Worm (Caenorhabditis elegans) whole organism, mixed stage, embryonic: ENCODE data around the gene F54D8.10.
A peak's percentile ranks its signal among the peaks of the same experiment; 100 is the strongest.

ENCODE experiments used
- M03D4.4 ChIP-seq: sonication (generic microtip); optimal IDR thresholded peaks from 2 replicates; lab custom pipeline; 2017; ENCODE audit warnings: mild to moderate bottlenecking, missing genetic modification characterization, missing compliant biosample characterization
- bed-3 ChIP-seq: fragments of 200-800 bp; sonication (Bioruptor generic); optimal IDR thresholded peaks from 3 replicates; lab custom pipeline; 2018; ENCODE audit warnings: mild to moderate bottlenecking, missing genetic modification characterization, moderate library complexity, missing compliant biosample characterization
- ceh-39 ChIP-seq: fragments of 150-350 bp; optimal IDR thresholded peaks from 2 replicates; lab custom pipeline; 2014; ENCODE audit warnings: missing biosample characterization, missing genetic modification characterization
- ceh-43 ChIP-seq: fragments of 200-800 bp; sonication (Bioruptor generic); optimal IDR thresholded peaks from 2 replicates; lab custom pipeline; 2018; ENCODE audit warnings: mild to moderate bottlenecking, missing genetic modification characterization, moderate library complexity, missing compliant biosample characterization
- ceh-83 ChIP-seq: fragments of 200-800 bp; sonication (Bioruptor generic); optimal IDR thresholded peaks from 2 replicates; lab custom pipeline; 2018; ENCODE audit warnings: mild to moderate bottlenecking, missing genetic modification characterization, missing compliant biosample characterization
- ces-1 ChIP-seq: fragments of 150-350 bp; optimal IDR thresholded peaks from 2 replicates; lab custom pipeline; 2014; ENCODE audit warnings: missing biosample characterization, missing genetic modification reagents, missing genetic modification characterization
- cnd-1 ChIP-seq: fragments of 200-800 bp; sonication (Bioruptor generic); optimal IDR thresholded peaks from 2 replicates; lab custom pipeline; 2018; ENCODE audit warnings: mild to moderate bottlenecking, missing genetic modification characterization, missing compliant biosample characterization
- drap-1 ChIP-seq: fragments of 200-800 bp; sonication (Bioruptor generic); optimal IDR thresholded peaks from 3 replicates; lab custom pipeline; 2018; ENCODE audit warnings: mild to moderate bottlenecking, missing genetic modification characterization, missing compliant biosample characterization
- elt-1 ChIP-seq: sonication (generic microtip); optimal IDR thresholded peaks from 2 replicates; lab custom pipeline; 2017; ENCODE audit warnings: missing genetic modification characterization, mild to moderate bottlenecking, missing compliant biosample characterization, antibody characterized with exemption, moderate library complexity, borderline replicate concordance; ENCODE audit not compliant: insufficient read depth
- elt-3 ChIP-seq: fragments of 150-350 bp; optimal IDR thresholded peaks from 2 replicates; lab custom pipeline; 2014; ENCODE audit warnings: missing biosample characterization, missing genetic modification characterization
- flh-1 ChIP-seq: fragments of 200-800 bp; sonication (Bioruptor generic); optimal IDR thresholded peaks from 2 replicates; lab custom pipeline; 2018; ENCODE audit warnings: mild to moderate bottlenecking, missing genetic modification characterization, moderate library complexity, missing compliant biosample characterization
- hlh-1 ChIP-seq: fragments of 150-350 bp; optimal IDR thresholded peaks from 2 replicates; lab custom pipeline; 2014; ENCODE audit warnings: missing biosample characterization, missing genetic modification reagents, missing genetic modification characterization
- lin-13 ChIP-seq: fragments of 150-350 bp; optimal IDR thresholded peaks from 2 replicates; lab custom pipeline; 2014; ENCODE audit warnings: missing biosample characterization, missing genetic modification characterization
- lin-32 ChIP-seq: fragments of 200-800 bp; sonication (Bioruptor generic); optimal IDR thresholded peaks from 2 replicates; lab custom pipeline; 2018; ENCODE audit warnings: mild to moderate bottlenecking, missing genetic modification characterization, missing compliant biosample characterization
- lsy-2 ChIP-seq: fragments of 150-350 bp; optimal IDR thresholded peaks from 2 replicates; lab custom pipeline; 2014; ENCODE audit warnings: missing biosample characterization, missing genetic modification characterization
- mab-5 ChIP-seq: fragments of 150-350 bp; optimal IDR thresholded peaks from 2 replicates; lab custom pipeline; 2014; ENCODE audit warnings: missing biosample characterization, missing genetic modification characterization
- mep-1 ChIP-seq: fragments of 150-350 bp; optimal IDR thresholded peaks from 2 replicates; lab custom pipeline; 2017; ENCODE audit warnings: missing biosample characterization, missing genetic modification reagents, missing genetic modification characterization, inconsistent platforms
- mls-2 ChIP-seq: sonication (generic microtip); optimal IDR thresholded peaks from 2 replicates; lab custom pipeline; 2016; ENCODE audit warnings: mild to moderate bottlenecking, missing genetic modification characterization, moderate library complexity, missing compliant biosample characterization
- nhr-12 ChIP-seq: fragments of 150-350 bp; optimal IDR thresholded peaks from 2 replicates; lab custom pipeline; 2014; ENCODE audit warnings: missing biosample characterization, missing genetic modification characterization
- nhr-2 ChIP-seq: fragments of 150-350 bp; optimal IDR thresholded peaks from 2 replicates; lab custom pipeline; 2014; ENCODE audit warnings: missing biosample characterization, missing genetic modification characterization
- nhr-237 ChIP-seq: fragments of 150-350 bp; optimal IDR thresholded peaks from 2 replicates; lab custom pipeline; 2014; ENCODE audit warnings: missing biosample characterization, missing genetic modification characterization
- nhr-76 ChIP-seq: sonication (generic microtip); optimal IDR thresholded peaks from 2 replicates; lab custom pipeline; 2017; ENCODE audit warnings: missing biosample characterization, missing genetic modification characterization
- sem-2 ChIP-seq: fragments of 200-800 bp; sonication (Bioruptor generic); optimal IDR thresholded peaks from 2 replicates; lab custom pipeline; 2018; ENCODE audit warnings: mild to moderate bottlenecking, missing genetic modification characterization, missing compliant biosample characterization
- snpc-4 ChIP-seq: fragments of 150-350 bp; optimal IDR thresholded peaks from 2 replicates; lab custom pipeline; 2014; ENCODE audit warnings: missing biosample characterization, missing genetic modification characterization
- sptf-1 ChIP-seq: sonication (generic microtip); optimal IDR thresholded peaks from 2 replicates; lab custom pipeline; 2017; ENCODE audit warnings: mild to moderate bottlenecking, missing genetic modification characterization, moderate library complexity, missing compliant biosample characterization
- tbx-8 ChIP-seq: fragments of 200-800 bp; sonication (Bioruptor generic); optimal IDR thresholded peaks from 2 replicates; lab custom pipeline; 2018; ENCODE audit warnings: mild to moderate bottlenecking, missing genetic modification characterization, moderate library complexity, missing compliant biosample characterization
- unc-120 ChIP-seq: sonication (generic microtip); optimal IDR thresholded peaks from 2 replicates; lab custom pipeline; 2017; ENCODE audit warnings: missing genetic modification characterization, missing compliant biosample characterization; ENCODE audit not compliant: poor library complexity, severe bottlenecking
- unc-39 ChIP-seq: fragments of 150-350 bp; optimal IDR thresholded peaks from 2 replicates; lab custom pipeline; 2014; ENCODE audit warnings: missing biosample characterization, missing genetic modification characterization
- zip-8 ChIP-seq: fragments of 150-350 bp; optimal IDR thresholded peaks from 2 replicates; lab custom pipeline; 2014; ENCODE audit warnings: missing biosample characterization, missing genetic modification characterization
- ztf-11 ChIP-seq: fragments of 150-350 bp; optimal IDR thresholded peaks from 2 replicates; lab custom pipeline; 2014; ENCODE audit warnings: missing biosample characterization, missing genetic modification characterization

F54D8.10 gene

ce11 chrIII:5094506-5094905 is at the start of gene F54D8.10:
F54D8.10 (plus strand) TSS chrIII:5094806.
- TF ChIP-seq unc-120 (no peak), ceh-39 (tag; lab: Kevin White, UChicago) (no peak), mls-2 (tag; lab: Kevin White, UChicago) (no peak), mep-1 (tag; lab: Kevin White, UChicago) (no peak), lin-32 (GFP tag; lab: Kevin White, UChicago) (no peak), nhr-12 (tag; lab: Kevin White, UChicago) (no peak), elt-3 (tag; lab: Kevin White, UChicago) (no peak), nhr-76 (tag; lab: Kevin White, UChicago) (no peak), ceh-83 (GFP tag; lab: Kevin White, UChicago) (no peak), lsy-2 (tag; lab: Kevin White, UChicago) (no peak), tbx-8 (GFP tag; lab: Kevin White, UChicago) (no peak), bed-3 (GFP tag; lab: Kevin White, UChicago) (no peak), mab-5 (no peak), hlh-1 (tag; lab: Kevin White, UChicago) (no peak), ces-1 (GFP tag; lab: Kevin White, UChicago) (no peak), unc-39 (tag; lab: Kevin White, UChicago) (no peak), elt-1 (no peak)

- TF ChIP-seq lin-32 (GFP tag; lab: Kevin White, UChicago) (no peak), mep-1 (tag; lab: Kevin White, UChicago) (peak; percentile 63), mab-5 (no peak), M03D4.4 (tag; lab: Kevin White, UChicago) (no peak), ces-1 (GFP tag; lab: Kevin White, UChicago) (peak; percentile 91), sptf-1 (tag; lab: Kevin White, UChicago) (no peak)
- TF ChIP-seq, all 35 proteins: peak for 2
Observed at ce11 chrIII:5047175-5047574, 47.4 kb upstream of the F54D8.10 start, which contains the start of gene txbp-3. txbp-3 (minus strand) TSS chrIII:5047459.

- TF ChIP-seq ces-1 (GFP tag; lab: Kevin White, UChicago), result no peak
- TF ChIP-seq nhr-237 (tag; lab: Kevin White, UChicago), result no peak
- TF ChIP-seq flh-1 (GFP tag; lab: Kevin White, UChicago), result no peak
- TF ChIP-seq, all 35 proteins: peak for 0
Observed at ce11 chrIII:5047740-5048139, 46.9 kb upstream of the F54D8.10 start, which contains the start of gene C45G9.5. C45G9.5 (plus strand) TSS chrIII:5048117.

- TF ChIP-seq unc-39 (tag; lab: Kevin White, UChicago), result no peak
- no peak for TF ChIP-seq flh-1 (GFP tag; lab: Kevin White, UChicago)
- TF ChIP-seq ceh-39 (tag; lab: Kevin White, UChicago), result no peak
- no peak for TF ChIP-seq sptf-1 (tag; lab: Kevin White, UChicago)
- TF ChIP-seq ceh-43 (GFP tag; lab: Kevin White, UChicago), result no peak
- no peak for TF ChIP-seq cnd-1 (tag; lab: Kevin White, UChicago)
- TF ChIP-seq bed-3 (GFP tag; lab: Kevin White, UChicago), result no peak
- TF ChIP-seq snpc-4, result no peak
- no peak for TF ChIP-seq nhr-12 (tag; lab: Kevin White, UChicago)
- no peak for TF ChIP-seq drap-1 (GFP tag; lab: Kevin White, UChicago)
- no peak for TF ChIP-seq elt-3 (tag; lab: Kevin White, UChicago)
- TF ChIP-seq ceh-83 (GFP tag; lab: Kevin White, UChicago), result no peak
- no peak for TF ChIP-seq nhr-2
- TF ChIP-seq nhr-237 (tag; lab: Kevin White, UChicago), result no peak
- TF ChIP-seq M03D4.4 (tag; lab: Kevin White, UChicago), result no peak
- no peak for TF ChIP-seq sem-2 (GFP tag; lab: Kevin White, UChicago)
- TF ChIP-seq mab-5, result no peak
- no peak for TF ChIP-seq ztf-11 (tag; lab: Kevin White, UChicago)
Observed at ce11 chrIII:5051949-5052348, 42.7 kb upstream of the F54D8.10 start, which contains the start of gene C45G9.15. C45G9.15 (minus strand) TSS chrIII:5052049.

- no peak for TF ChIP-seq elt-1
- TF ChIP-seq drap-1 (GFP tag; lab: Kevin White, UChicago), result no peak
- no peak for TF ChIP-seq lin-32 (GFP tag; lab: Kevin White, UChicago)
- TF ChIP-seq lin-13 (tag; lab: Kevin White, UChicago), result no peak
- TF ChIP-seq zip-8 (tag; lab: Kevin White, UChicago), result no peak
Observed at ce11 chrIII:5053541-5053940, 41.1 kb upstream of the F54D8.10 start, which contains the start of gene C45G9.8. C45G9.8 (minus strand) TSS chrIII:5053641.
